Fruit fly (Drosophila melanogaster): ENCODE results near the gene LManII.
A peak's percentile ranks its signal among the peaks of the same experiment; 100 is the strongest.

The LManII gene

dm6 chr2L:10457191-10457899, at the start of gene LManII, which contains the start of gene LManI:
LManII (plus strand) TSS chr2L:10457658.
LManI (minus strand) TSS chr2L:10457241.
- peak; percentile 45 for TF ChIP-seq CG17801 (GFP tag; optimal IDR thresholded peaks at IDR 0.05; ENCODE audit: partially characterized antibody)

- TF ChIP-seq CG17801 (GFP tag; optimal IDR thresholded peaks at IDR 0.05; ENCODE audit: partially characterized antibody): peak; percentile 83
These were observed 49.3 kb upstream of the LManII start, which contains the start of the genes Ip259 and RpS27A for dm6 chr2L:10408122-10408576. Ip259 (plus strand) TSS chr2L:10408352. RpS27A (plus strand) TSS chr2L:10408352.

- TF ChIP-seq CG17801 (GFP tag; optimal IDR thresholded peaks at IDR 0.05; ENCODE audit: partially characterized antibody): no peak
These were observed 44.0 kb upstream of the LManII start, which contains the start of the genes CG5355 and Klp31E for dm6 chr2L:10413251-10414127. CG5355 (minus strand) TSS chr2L:10413463. Klp31E (plus strand) TSS chr2L:10414017.

- no peak for TF ChIP-seq CG17801 (GFP tag; optimal IDR thresholded peaks at IDR 0.05; ENCODE audit: partially characterized antibody)
These were observed 38.5 kb upstream of the LManII start, which contains the start of gene RfC3 for dm6 chr2L:10418981-10419380. RfC3 (plus strand) TSS chr2L:10419190.

dm6 chr2L:10422643-10423606, 34.5 kb upstream of the LManII start, which contains the start of the genes pie and Wdfy2:
pie (minus strand) TSS chr2L:10422780.
Wdfy2 (plus strand) TSS chr2L:10423291.
- TF ChIP-seq CG17801 (GFP tag; optimal IDR thresholded peaks at IDR 0.05; ENCODE audit: partially characterized antibody): no peak

dm6 chr2L:10425599-10425998, 31.9 kb upstream of the LManII start:
- TF ChIP-seq CG17801 (GFP tag; optimal IDR thresholded peaks at IDR 0.05; ENCODE audit: partially characterized antibody): no peak

- peak; percentile 79 for TF ChIP-seq CG17801 (GFP tag; optimal IDR thresholded peaks at IDR 0.05; ENCODE audit: partially characterized antibody)
These were observed 30.9 kb upstream of the LManII start, which contains the start of the genes SmB and KdelR for dm6 chr2L:10426534-10427048. SmB (minus strand) TSS chr2L:10426627. KdelR (plus strand) TSS chr2L:10426887.

- TF ChIP-seq CG17801 (GFP tag; optimal IDR thresholded peaks at IDR 0.05; ENCODE audit: partially characterized antibody): peak; percentile 17
These were observed 28.9 kb upstream of the LManII start, which contains the start of gene CG5188 for dm6 chr2L:10428528-10428927. CG5188 (plus strand) TSS chr2L:10428829.

- peak; percentile 46 for TF ChIP-seq CG17801 (GFP tag; optimal IDR thresholded peaks at IDR 0.05; ENCODE audit: partially characterized antibody)
These were observed 26.5 kb upstream of the LManII start, which contains the start of the genes Bug22 and TfIIB for dm6 chr2L:10430802-10431476. Bug22 (minus strand) TSS chr2L:10430918. TfIIB (plus strand) TSS chr2L:10431338.

- TF ChIP-seq CG17801 (GFP tag; optimal IDR thresholded peaks at IDR 0.05; ENCODE audit: partially characterized antibody): no peak
These were observed 21.8 kb upstream of the LManII start, which contains the start of the genes TBC1D16 and holn1 for dm6 chr2L:10435606-10436160. TBC1D16 (minus strand) TSS chr2L:10435656. holn1 (plus strand) TSS chr2L:10435995.

dm6 chr2L:10437317-10437716, 20.1 kb upstream of the LManII start, which contains the start of gene STUB1:
STUB1 (plus strand) TSS chr2L:10437548.
- TF ChIP-seq CG17801 (GFP tag; optimal IDR thresholded peaks at IDR 0.05; ENCODE audit: partially characterized antibody): peak; percentile 29

dm6 chr2L:10439174-10439573, 18.3 kb upstream of the LManII start, which contains the start of gene Nse4:
Nse4 (plus strand) TSS chr2L:10439440.
- peak; percentile 31 for TF ChIP-seq CG17801 (GFP tag; optimal IDR thresholded peaks at IDR 0.05; ENCODE audit: partially characterized antibody)

Measured in ovary, adult (tissue).